Fruit fly (Drosophila melanogaster): ENCODE measurements around the gene CG12402.

Gene CG12402

DNA sequence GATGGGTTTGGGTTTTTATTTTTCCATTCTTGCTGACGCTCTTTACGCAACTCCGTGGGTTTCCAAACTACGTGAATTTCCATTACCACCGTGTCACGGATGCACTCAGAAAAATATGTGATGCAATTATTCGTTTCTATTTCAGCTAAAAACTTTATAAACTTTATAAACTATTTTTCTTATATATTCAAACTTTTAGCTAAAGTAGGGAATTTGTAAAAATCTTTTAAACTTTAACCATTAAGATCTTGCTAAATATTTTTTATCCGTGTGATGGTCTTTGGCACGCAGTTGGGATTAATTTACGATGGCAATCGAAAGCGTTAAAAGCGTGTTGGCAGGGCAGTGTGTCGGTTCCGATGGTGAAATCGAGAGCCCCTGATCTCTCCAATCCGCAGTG, 12.7 kb downstream of the CG12402 start (continued):
- 0 out of 2 replicates have a peak, but pooled peaks have one; percentile 15 for TF ChIP-seq CG7372 (GFP tag; IDR thresholded peaks at IDR 0.05)
- no peak for TF ChIP-seq CG12299 (tag; optimal IDR thresholded peaks at IDR 0.05)
- no peak for TF ChIP-seq CG2116 (GFP tag; optimal IDR thresholded peaks at IDR 0.05)
- TF ChIP-seq CG11093 (GFP tag; IDR thresholded peaks at IDR 0.05) = 0 out of 3 replicates have a peak, but pooled peaks have one; percentile 22
- no peak for TF ChIP-seq CG12769 (tag; optimal IDR thresholded peaks at IDR 0.05)
- no peak for TF ChIP-seq CG33213 (GFP tag; optimal IDR thresholded peaks at IDR 0.05)
- peak; percentile 36; the same call in 1 of the 3 replicates for TF ChIP-seq B-H1 (GFP tag; IDR thresholded peaks at IDR 0.05)
- no peak for TF ChIP-seq unc-4 (GFP tag; IDR thresholded peaks at IDR 0.05; ENCODE audit: partially characterized antibody)
- no peak for TF ChIP-seq CG6254 (GFP tag; optimal IDR thresholded peaks at IDR 0.05)
- peak; percentile 72 for TF ChIP-seq CG2712 (tag; optimal IDR thresholded peaks at IDR 0.05)
- TF ChIP-seq CG31441 (GFP tag; IDR thresholded peaks at IDR 0.05) = peak; percentile 64
- TF ChIP-seq CoRest (tag; optimal IDR thresholded peaks at IDR 0.05) = peak; percentile 57
- no peak for TF ChIP-seq CG1792 (GFP tag; optimal IDR thresholded peaks at IDR 0.05)
- no peak for TF ChIP-seq CG10462 (GFP tag; optimal IDR thresholded peaks at IDR 0.05)
- TF ChIP-seq CG7556 (GFP tag; optimal IDR thresholded peaks at IDR 0.05) = peak; percentile 60
- TF ChIP-seq CG2199 (GFP tag; IDR thresholded peaks at IDR 0.05) = no peak
- TF ChIP-seq CG7271 (tag; optimal IDR thresholded peaks at IDR 0.05) = no peak
- TF ChIP-seq sug (tag; optimal IDR thresholded peaks at IDR 0.05) = no peak
- TF ChIP-seq dm (GFP tag; optimal IDR thresholded peaks at IDR 0.05) = no peak
- TF ChIP-seq Med (GFP tag) = peak; percentile 74
- TF ChIP-seq Dip3 (GFP tag; optimal IDR thresholded peaks at IDR 0.05) = no peak
- TF ChIP-seq hth (optimal IDR thresholded peaks at IDR 0.05) = no peak
- no peak for TF ChIP-seq YL-1 (GFP tag; optimal IDR thresholded peaks at IDR 0.05)
- TF ChIP-seq Hr78 (GFP tag; optimal IDR thresholded peaks at IDR 0.05) = no peak
- TF ChIP-seq CG1233 (GFP tag; optimal IDR thresholded peaks at IDR 0.05) = peak; percentile 32
- TF ChIP-seq Dref (GFP tag; IDR thresholded peaks at IDR 0.05) = no peak
- no peak for TF ChIP-seq Scr (GFP tag; IDR thresholded peaks at IDR 0.05; ENCODE audit: partially characterized antibody)
- TF ChIP-seq CG31388 (GFP tag; optimal IDR thresholded peaks at IDR 0.05) = no peak
- no peak for TF ChIP-seq CG11247 (GFP tag; IDR thresholded peaks at IDR 0.05)
- no peak for TF ChIP-seq zf30C (GFP tag; optimal IDR thresholded peaks at IDR 0.05)
- TF ChIP-seq chinmo (GFP tag; IDR thresholded peaks at IDR 0.05; ENCODE audit: partially characterized antibody) = no peak
- TF ChIP-seq CG3281 (GFP tag; optimal IDR thresholded peaks at IDR 0.05) = peak; percentile 19
- TF ChIP-seq seq (GFP tag; IDR thresholded peaks at IDR 0.05) = peak; percentile 45; the same call in 1 of the 2 replicates
- no peak for TF ChIP-seq tna (GFP tag; IDR thresholded peaks at IDR 0.05; ENCODE audit: partially characterized antibody)
- TF ChIP-seq CG2678 (tag; optimal IDR thresholded peaks at IDR 0.05) = peak; percentile 77
- TF ChIP-seq dan (GFP tag; IDR thresholded peaks at IDR 0.05) = no peak
- TF ChIP-seq CG17359 (tag; optimal IDR thresholded peaks at IDR 0.05) = peak; percentile 70
- TF ChIP-seq sc (optimal IDR thresholded peaks at IDR 0.05) = no peak
- TF ChIP-seq sc (GFP tag; optimal IDR thresholded peaks at IDR 0.05) = peak; percentile 11
- TF ChIP-seq gfzf (GFP tag; optimal IDR thresholded peaks at IDR 0.05) = no peak
- peak; percentile 0 for TF ChIP-seq CG15514 (GFP tag; optimal IDR thresholded peaks at IDR 0.05)
- no peak for TF ChIP-seq pan (optimal IDR thresholded peaks at IDR 0.05)
- peak in 1 of 2 experiments; percentile 62 for TF ChIP-seq pan (GFP tag; optimal IDR thresholded peaks at IDR 0.05 in 1 of 2, IDR thresholded peaks at IDR 0.05 in 1 of 2)
- TF ChIP-seq eyg (GFP tag; optimal IDR thresholded peaks at IDR 0.05) = no peak
- no peak for TF ChIP-seq CG1602 (GFP tag; optimal IDR thresholded peaks at IDR 0.05)
- peak; percentile 18 for TF ChIP-seq nerfin-1 (tag; optimal IDR thresholded peaks at IDR 0.05)
- peak; percentile 30 for TF ChIP-seq gcm (GFP tag; optimal IDR thresholded peaks at IDR 0.05)
- TF ChIP-seq maf-S (GFP tag; optimal IDR thresholded peaks at IDR 0.05) = no peak
- TF ChIP-seq CG16813 (GFP tag; IDR thresholded peaks at IDR 0.05; ENCODE audit: partially characterized antibody) = no peak
- TF ChIP-seq toy (GFP tag; IDR thresholded peaks at IDR 0.05) = no peak
- no peak for TF ChIP-seq jing (GFP tag; optimal IDR thresholded peaks at IDR 0.05)
